Fruit fly (Drosophila melanogaster) whole organism, prepupa: ENCODE data around the gene CG34253.
A peak's percentile ranks its signal among the peaks of the same experiment; 100 is the strongest.

Experiments used
- CG10669 ChIP-seq: fragments of 200-800 bp; sonication (Bioruptor generic); optimal IDR thresholded peaks from 3 replicates; lab custom pipeline; 2018; ENCODE audit warnings: missing biosample characterization, mild to moderate bottlenecking, missing genetic modification characterization, moderate library complexity
- CG11294 ChIP-seq: fragments of 200-800 bp; sonication (Bioruptor generic); IDR thresholded peaks from 2 replicates; pipeline ENCODE4 v1.3.6; 2022; ENCODE audit warnings: missing biosample characterization, missing genetic modification characterization
- CG11762 ChIP-seq: fragments of 200-800 bp; sonication (Bioruptor generic); optimal IDR thresholded peaks from 3 replicates; lab custom pipeline; 2016; ENCODE audit warnings: missing biosample characterization, missing genetic modification characterization; ENCODE audit not compliant: insufficient read depth
- CG11902 ChIP-seq: fragments of 200-800 bp; sonication (Bioruptor generic); optimal IDR thresholded peaks from 3 replicates; lab custom pipeline; 2016; ENCODE audit warnings: missing biosample characterization, missing genetic modification characterization
- CG15336 ChIP-seq: fragments of 200-800 bp; sonication (Bioruptor generic); IDR thresholded peaks from 2 replicates; pipeline ENCODE4 v1.3.6; 2022; ENCODE audit warnings: missing biosample characterization, missing genetic modification characterization
- CG16779 ChIP-seq: fragments of 200-800 bp; sonication (Bioruptor generic); optimal IDR thresholded peaks from 3 replicates; lab custom pipeline; 2017; ENCODE audit warnings: missing biosample characterization, mild to moderate bottlenecking, missing genetic modification characterization
- CG3032 ChIP-seq: fragments of 200-800 bp; optimal IDR thresholded peaks from 2 replicates; lab custom pipeline; 2019; ENCODE audit warnings: missing biosample characterization, mild to moderate bottlenecking, missing genetic modification characterization, moderate library complexity
- CG31627 ChIP-seq: fragments of 200-800 bp; sonication (Bioruptor generic); optimal IDR thresholded peaks from 3 replicates; lab custom pipeline; 2016; ENCODE audit warnings: missing biosample characterization, missing genetic modification characterization
- CG32006 ChIP-seq: fragments of 200-800 bp; sonication (Bioruptor generic); optimal IDR thresholded peaks from 3 replicates; lab custom pipeline; 2017; ENCODE audit warnings: missing biosample characterization, mild to moderate bottlenecking, missing genetic modification characterization
- CG34406 ChIP-seq: fragments of 200-800 bp; sonication (Bioruptor generic); optimal IDR thresholded peaks from 3 replicates; lab custom pipeline; 2016; ENCODE audit warnings: missing biosample characterization, missing genetic modification characterization
- CG3919 ChIP-seq: fragments of 200-800 bp; sonication (Bioruptor generic); optimal IDR thresholded peaks from 3 replicates; lab custom pipeline; 2016; ENCODE audit warnings: missing biosample characterization, missing genetic modification characterization
- CG4318 ChIP-seq: fragments of 200-800 bp; sonication (Bioruptor generic); optimal IDR thresholded peaks from 3 replicates; lab custom pipeline; 2017; ENCODE audit warnings: missing biosample characterization, mild to moderate bottlenecking, missing genetic modification characterization
- CG6163 ChIP-seq: fragments of 200-800 bp; sonication (Bioruptor generic); IDR thresholded peaks from 3 replicates; pipeline ENCODE4 v1.3.6; 2022; ENCODE audit warnings: missing biosample characterization, missing genetic modification characterization
- CG6276 ChIP-seq: fragments of 200-800 bp; sonication (Bioruptor generic); optimal IDR thresholded peaks from 2 replicates; lab custom pipeline; 2017; ENCODE audit warnings: missing biosample characterization, mild to moderate bottlenecking, missing genetic modification characterization
- CG6792 ChIP-seq: fragments of 200-800 bp; sonication (Bioruptor generic); optimal IDR thresholded peaks from 3 replicates; lab custom pipeline; 2016; ENCODE audit warnings: missing biosample characterization, missing genetic modification characterization
- CG6808 ChIP-seq: fragments of 200-800 bp; sonication (Bioruptor generic); optimal IDR thresholded peaks from 3 replicates; lab custom pipeline; 2017; ENCODE audit warnings: missing biosample characterization, missing genetic modification characterization, mild to moderate bottlenecking, moderate library complexity, missing genetic modification reagents
- CG6854 ChIP-seq: fragments of 200-800 bp; sonication (Bioruptor generic); optimal IDR thresholded peaks from 2 replicates; lab custom pipeline; 2017; ENCODE audit warnings: missing biosample characterization, mild to moderate bottlenecking, missing genetic modification characterization
- CG7368 ChIP-seq: fragments of 200-800 bp; sonication (Bioruptor generic); optimal IDR thresholded peaks from 3 replicates; lab custom pipeline; 2016; ENCODE audit warnings: missing biosample characterization, missing genetic modification characterization
- CG8119 ChIP-seq: fragments of 200-800 bp; sonication (Bioruptor generic); IDR thresholded peaks from 3 replicates; pipeline ENCODE4 v1.3.6; 2022; ENCODE audit warnings: missing biosample characterization, missing genetic modification characterization
- CG8319 ChIP-seq: fragments of 200-800 bp; sonication (Bioruptor generic); optimal IDR thresholded peaks from 3 replicates; lab custom pipeline; 2016; ENCODE audit warnings: missing biosample characterization, missing genetic modification characterization
- CG9139 ChIP-seq: fragments of 200-800 bp; sonication (Bioruptor generic); optimal IDR thresholded peaks from 3 replicates; lab custom pipeline; 2017; ENCODE audit warnings: missing biosample characterization, mild to moderate bottlenecking, missing genetic modification characterization
- Eip75B ChIP-seq: fragments of 200-800 bp; sonication (Bioruptor generic); optimal IDR thresholded peaks from 3 replicates; lab custom pipeline; 2016; ENCODE audit warnings: missing biosample characterization, missing genetic modification characterization
- Eip78C ChIP-seq: fragments of 200-800 bp; sonication (Bioruptor generic); peaks from one replicate; lab custom pipeline; 2016; ENCODE audit warnings: missing biosample characterization, missing genetic modification characterization
- Eip93F ChIP-seq: fragments of 200-800 bp; sonication (Bioruptor generic); optimal IDR thresholded peaks from 2 replicates; lab custom pipeline; 2016; ENCODE audit warnings: missing biosample characterization, mild to moderate bottlenecking, missing genetic modification characterization
- Ets96B ChIP-seq: fragments of 200-800 bp; optimal IDR thresholded peaks from 2 replicates; lab custom pipeline; 2019; ENCODE audit warnings: missing biosample characterization, mild to moderate bottlenecking, missing genetic modification characterization, moderate library complexity
- Gug ChIP-seq: fragments of 200-800 bp; sonication (Bioruptor generic); IDR thresholded peaks from 2 replicates; pipeline ENCODE4 v1.3.6; 2022; ENCODE audit warnings: missing biosample characterization, missing genetic modification characterization
- Hr39 ChIP-seq: fragments of 200-800 bp; sonication (Bioruptor generic); optimal IDR thresholded peaks from 2 replicates; lab custom pipeline; 2016; ENCODE audit warnings: missing biosample characterization, missing genetic modification characterization
- Hr4 ChIP-seq: fragments of 200-800 bp; sonication (Bioruptor generic); optimal IDR thresholded peaks from 3 replicates; lab custom pipeline; 2016; ENCODE audit warnings: missing biosample characterization, missing genetic modification characterization
- Lpt ChIP-seq: fragments of 200-800 bp; sonication (Bioruptor generic); optimal IDR thresholded peaks from 3 replicates; lab custom pipeline; 2016; ENCODE audit warnings: missing biosample characterization, missing genetic modification characterization
- Met ChIP-seq: fragments of 200-800 bp; sonication (Bioruptor generic); optimal IDR thresholded peaks from 3 replicates; lab custom pipeline; 2016; ENCODE audit warnings: missing biosample characterization, missing genetic modification characterization
- OdsH ChIP-seq: fragments of 200-800 bp; sonication (Bioruptor generic); optimal IDR thresholded peaks from 3 replicates; lab custom pipeline; 2016; ENCODE audit warnings: missing biosample characterization, missing genetic modification characterization
- Smox ChIP-seq: fragments of 200-800 bp; sonication (Bioruptor generic); optimal IDR thresholded peaks from 3 replicates; lab custom pipeline; 2016; ENCODE audit warnings: missing biosample characterization, missing genetic modification characterization
- Sox102F ChIP-seq: fragments of 200-800 bp; sonication (Bioruptor generic); optimal IDR thresholded peaks from 2 replicates; lab custom pipeline; 2016; ENCODE audit warnings: missing biosample characterization, mild to moderate bottlenecking, missing genetic modification characterization
- Sox14 ChIP-seq: fragments of 200-800 bp; sonication (Bioruptor generic); optimal IDR thresholded peaks from 3 replicates; lab custom pipeline; 2016; ENCODE audit warnings: missing biosample characterization, missing genetic modification characterization
- achi ChIP-seq: fragments of 200-800 bp; sonication (Bioruptor generic); optimal IDR thresholded peaks from 3 replicates; lab custom pipeline; 2016; ENCODE audit warnings: missing biosample characterization, missing genetic modification characterization
- acj6 ChIP-seq: fragments of 200-800 bp; sonication (Bioruptor generic); optimal IDR thresholded peaks from 3 replicates; lab custom pipeline; 2016; ENCODE audit warnings: missing biosample characterization, missing genetic modification characterization
- cyc ChIP-seq: fragments of 200-800 bp; sonication (Bioruptor generic); optimal IDR thresholded peaks from 3 replicates; lab custom pipeline; 2016; ENCODE audit warnings: missing biosample characterization, missing genetic modification characterization
- dac ChIP-seq: fragments of 200-800 bp; sonication (Bioruptor generic); optimal IDR thresholded peaks from 2 replicates; lab custom pipeline; 2017; ENCODE audit warnings: missing biosample characterization, mild to moderate bottlenecking, missing genetic modification characterization
- eg ChIP-seq: fragments of 200-800 bp; sonication (Bioruptor generic); IDR thresholded peaks from 3 replicates; pipeline ENCODE4 v1.3.6; 2022; ENCODE audit warnings: missing biosample characterization, missing genetic modification characterization
- esn ChIP-seq: fragments of 200-800 bp; sonication (Bioruptor generic); optimal IDR thresholded peaks from 2 replicates; lab custom pipeline; 2016; ENCODE audit warnings: missing biosample characterization, mild to moderate bottlenecking, missing genetic modification characterization, moderate library complexity
- fd59A ChIP-seq: fragments of 200-800 bp; sonication (Bioruptor generic); optimal IDR thresholded peaks from 2 replicates; lab custom pipeline; 2017; ENCODE audit warnings: missing biosample characterization, mild to moderate bottlenecking, missing genetic modification characterization, missing genetic modification reagents
- fd85E ChIP-seq: fragments of 200-800 bp; sonication (Bioruptor generic); optimal IDR thresholded peaks from 3 replicates; lab custom pipeline; 2016; ENCODE audit warnings: missing biosample characterization, missing genetic modification characterization
- fkh ChIP-seq: fragments of 200-800 bp; sonication (Bioruptor generic); optimal IDR thresholded peaks from 3 replicates; lab custom pipeline; 2017; ENCODE audit warnings: missing biosample characterization, mild to moderate bottlenecking, missing genetic modification characterization, moderate library complexity
- net ChIP-seq: fragments of 200-800 bp; sonication (Bioruptor generic); optimal IDR thresholded peaks from 3 replicates; lab custom pipeline; 2016; ENCODE audit warnings: missing biosample characterization, missing genetic modification characterization
- pdm3 ChIP-seq: fragments of 200-800 bp; sonication (Bioruptor generic); optimal IDR thresholded peaks from 3 replicates; lab custom pipeline; 2016; ENCODE audit warnings: missing biosample characterization, missing genetic modification characterization
- salr ChIP-seq, 2 experiments: fragments of 200-800 bp; sonication (Bioruptor generic); optimal IDR thresholded peaks; 3 replicates each; lab custom pipeline; 2016 to 2018; ENCODE audit warnings: missing biosample characterization in 2 of 2, missing genetic modification characterization in 2 of 2, mild to moderate bottlenecking in 1 of 2
- spab ChIP-seq: fragments of 200-800 bp; sonication (Bioruptor generic); optimal IDR thresholded peaks from 2 replicates; lab custom pipeline; 2017; ENCODE audit warnings: missing biosample characterization, mild to moderate bottlenecking, missing genetic modification characterization, missing genetic modification reagents
- ss ChIP-seq, 2 experiments: fragments of 200-800 bp; sonication (Bioruptor generic); optimal IDR thresholded peaks; 2 replicates in 1 of 2; 3 replicates in 1 of 2; lab custom pipeline; 2017 to 2018; ENCODE audit warnings: mild to moderate bottlenecking in 2 of 2, missing biosample characterization in 2 of 2, missing genetic modification characterization in 2 of 2, moderate library complexity in 1 of 2
- topi ChIP-seq: fragments of 200-800 bp; sonication (Bioruptor generic); optimal IDR thresholded peaks from 3 replicates; lab custom pipeline; 2016; ENCODE audit warnings: missing biosample characterization, missing genetic modification characterization
- vri ChIP-seq: fragments of 200-800 bp; sonication (Bioruptor generic); optimal IDR thresholded peaks from 3 replicates; lab custom pipeline; 2016; ENCODE audit warnings: missing biosample characterization, mild to moderate bottlenecking, missing genetic modification characterization

The CG34253 gene

dm6 chr3L:18114038-18114926, 27.2 kb upstream of the CG34253 start:
- TF ChIP-seq net (no peak), CG10669 (GFP tag; lab: Kevin White, UChicago) (peak; percentile 63), CG3032 (tag; lab: Kevin White, UChicago) (peak; percentile 61), fd85E (GFP tag; lab: Kevin White, UChicago) (no peak), Sox102F (no peak), fd59A (GFP tag; lab: Kevin White, UChicago) (no peak), CG11762 (GFP tag; lab: Kevin White, UChicago) (no peak), CG3919 (GFP tag; lab: Kevin White, UChicago) (peak; percentile 68), Hr4 (GFP tag; lab: Kevin White, UChicago) (peak; percentile 42), ss (GFP tag; optimal IDR thresholded peaks at IDR 0.05; lab: Kevin White, UChicago) (peak in 1 of 2 experiments; percentile 41), CG4318 (GFP tag; lab: Kevin White, UChicago) (no peak), CG6163 (peak; percentile 62; the same call in 1 of the 3 replicates), acj6 (GFP tag; lab: Kevin White, UChicago) (peak; percentile 57), CG11902 (GFP tag; lab: Kevin White, UChicago) (peak; percentile 8), CG8119 (GFP tag; lab: Robert Waterston, UW) (no peak), Eip75B (peak; percentile 32), achi (GFP tag; lab: Kevin White, UChicago) (peak; percentile 61), vri (GFP tag; lab: Kevin White, UChicago) (peak; percentile 69), CG16779 (no peak), Met (GFP tag; lab: Kevin White, UChicago) (peak; percentile 64), Eip93F (GFP tag; lab: Kevin White, UChicago) (no peak), Gug (GFP tag; lab: Robert Waterston, UW) (no peak; the same call in 1 of the 2 replicates), salr (GFP tag; optimal IDR thresholded peaks at IDR 0.05; lab: Kevin White, UChicago) (peak in 1 of 2 experiments; percentile 4), Eip78C (GFP tag; lab: Kevin White, UChicago) (peak; percentile 79), topi (GFP tag; lab: Kevin White, UChicago) (peak; percentile 43), Hr39 (GFP tag; lab: Kevin White, UChicago) (no peak), pdm3 (GFP tag; lab: Kevin White, UChicago) (peak; percentile 27), CG32006 (GFP tag; lab: Kevin White, UChicago) (peak; percentile 66), CG15336 (peak; percentile 58), CG34406 (peak; percentile 72), CG6792 (GFP tag; lab: Kevin White, UChicago) (peak; percentile 55), Sox14 (GFP tag; lab: Kevin White, UChicago) (peak; percentile 39), CG8319 (GFP tag; lab: Kevin White, UChicago) (no peak), CG11294 (GFP tag; lab: Robert Waterston, UW) (no peak), Lpt (GFP tag; lab: Kevin White, UChicago) (peak; percentile 14), CG6276 (GFP tag; lab: Kevin White, UChicago) (no peak), spab (GFP tag; lab: Kevin White, UChicago) (no peak), Ets96B (tag; lab: Kevin White, UChicago) (peak; percentile 51), Smox (GFP tag; lab: Kevin White, UChicago) (peak; percentile 8), eg (GFP tag; lab: Robert Waterston, UW) (peak; percentile 46), CG9139 (GFP tag; lab: Kevin White, UChicago) (no peak), CG7368 (GFP tag; lab: Kevin White, UChicago) (peak; percentile 13), fkh (GFP tag; lab: Kevin White, UChicago) (no peak), CG6808 (peak; percentile 43), CG31627 (peak; percentile 14), OdsH (GFP tag; lab: Kevin White, UChicago) (peak; percentile 49), CG6854 (no peak), esn (GFP tag; lab: Kevin White, UChicago) (peak; percentile 30), cyc (GFP tag; lab: Kevin White, UChicago) (peak; percentile 44), dac (no peak)
